Fruit fly (Drosophila melanogaster): ENCODE measurements around the gene CG31370.
A peak's percentile ranks its signal among the peaks of the same experiment; 100 is the strongest.

The CG31370 gene

dm6 chr3R:25313771-25314170 lies 11.5 kb downstream of the CG31370 start, which contains the start of gene CG31087:
Gene CG31087 (minus strand): TSS chr3R:25313833.
- TF ChIP-seq lab (GFP tag; optimal IDR thresholded peaks at IDR 0.05) (peak; percentile 50), Scr (GFP tag; IDR thresholded peaks at IDR 0.05; ENCODE audit: partially characterized antibody) (no peak), grau (tag; optimal IDR thresholded peaks at IDR 0.05) (no peak), chinmo (GFP tag; IDR thresholded peaks at IDR 0.05; ENCODE audit: partially characterized antibody) (0 out of 4 replicates have a peak, but pooled peaks have one; percentile 57), exex (tag; optimal IDR thresholded peaks at IDR 0.05) (peak; percentile 56), Opbp (GFP tag; IDR thresholded peaks at IDR 0.05; ENCODE audit: partially characterized antibody) (no peak), Deaf1 (tag; optimal IDR thresholded peaks at IDR 0.05) (peak; percentile 51), grn (GFP tag; optimal IDR thresholded peaks at IDR 0.05) (peak; percentile 12), crc (GFP tag; optimal IDR thresholded peaks at IDR 0.05) (no peak), sug (tag; optimal IDR thresholded peaks at IDR 0.05) (peak; percentile 15), Hmx (GFP tag; optimal IDR thresholded peaks at IDR 0.05) (no peak), sens (GFP tag) (peak; percentile 67), CG12769 (tag; optimal IDR thresholded peaks at IDR 0.05) (peak; percentile 40), sd (tag; optimal IDR thresholded peaks at IDR 0.05) (peak; percentile 2)

DNA sequence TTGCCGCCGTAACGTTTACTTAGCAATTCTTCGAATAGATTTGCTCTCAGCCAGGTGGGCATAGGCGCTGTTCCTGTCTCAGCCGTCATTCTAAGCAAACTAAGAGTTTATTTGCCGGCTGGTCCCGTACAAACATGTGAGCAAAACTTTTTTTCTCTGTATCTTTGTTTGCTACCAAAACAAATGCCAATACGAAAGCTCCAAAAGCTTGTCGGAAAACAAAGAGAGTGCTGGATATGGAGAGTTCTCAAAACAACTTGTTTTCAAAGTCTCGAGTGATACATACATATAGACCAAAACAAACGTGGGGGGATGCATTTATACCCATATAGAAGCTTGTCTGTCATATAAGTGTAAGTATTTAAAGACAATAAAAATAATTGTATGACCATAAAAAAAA lies 13.8 kb downstream of the CG31370 start, which contains the start of gene CG10559:
Gene CG10559, minus strand, starts transcription at position 101 of the 400 bp plus-strand sequence.
- TF ChIP-seq CG3163 (GFP tag; optimal IDR thresholded peaks at IDR 0.05) (peak; percentile 44), sens (GFP tag) (peak; percentile 18), lov (optimal IDR thresholded peaks at IDR 0.05) (no peak), lov (GFP tag; IDR thresholded peaks at IDR 0.05) (no peak), chinmo (GFP tag; IDR thresholded peaks at IDR 0.05; ENCODE audit: partially characterized antibody) (0 out of 4 replicates have a peak, but pooled peaks have one; percentile 24), CG18476 (GFP tag; optimal IDR thresholded peaks at IDR 0.05) (no peak), Trl (optimal IDR thresholded peaks at IDR 0.05) (peak in 1 of 2 experiments; percentile 18), Trl (GFP tag; optimal IDR thresholded peaks at IDR 0.05) (no peak), PHDP (tag; optimal IDR thresholded peaks at IDR 0.05) (peak; percentile 1), Med (GFP tag) (peak; percentile 42), CG8290 (GFP tag; optimal IDR thresholded peaks at IDR 0.05) (no peak), CG8290 (tag; optimal IDR thresholded peaks at IDR 0.05) (peak in 1 of 2 experiments; percentile 13)

dm6 chr3R:25318011-25318410 lies 15.7 kb downstream of the CG31370 start, which contains the start of gene CG10553:
Gene CG10553 (minus strand): TSS chr3R:25318111.
- TF ChIP-seq CG34422 (GFP tag; IDR thresholded peaks at IDR 0.05) (no peak), CG12744 (GFP tag; optimal IDR thresholded peaks at IDR 0.05) (no peak), amos (GFP tag; IDR thresholded peaks at IDR 0.05; ENCODE audit: partially characterized antibody) (no peak), CG3995 (GFP tag; optimal IDR thresholded peaks at IDR 0.05) (no peak), Xbp1 (GFP tag; optimal IDR thresholded peaks at IDR 0.05) (no peak), gsb-n (tag; optimal IDR thresholded peaks at IDR 0.05) (no peak), bcd (GFP tag; optimal IDR thresholded peaks at IDR 0.05) (no peak), CG12236 (GFP tag; optimal IDR thresholded peaks at IDR 0.05) (no peak), zen2 (GFP tag; IDR thresholded peaks at IDR 0.05; ENCODE audit: partially characterized antibody) (no peak), ERR (GFP tag; optimal IDR thresholded peaks at IDR 0.05) (no peak), HLH3B (GFP tag; IDR thresholded peaks at IDR 0.05) (no peak), CG11398 (GFP tag; optimal IDR thresholded peaks at IDR 0.05) (no peak), gem (tag; optimal IDR thresholded peaks at IDR 0.05) (no peak), crp (GFP tag; optimal IDR thresholded peaks at IDR 0.05) (no peak), Bgb (GFP tag; IDR thresholded peaks at IDR 0.05; ENCODE audit: partially characterized antibody) (no peak), Ssrp (tag; optimal IDR thresholded peaks at IDR 0.05) (no peak), CG3407 (GFP tag; optimal IDR thresholded peaks at IDR 0.05) (no peak), ham (GFP tag; IDR thresholded peaks at IDR 0.05) (no peak), prd (optimal IDR thresholded peaks at IDR 0.05) (no peak), prd (GFP tag; IDR thresholded peaks at IDR 0.05) (no peak)

Measured in whole organism, embryonic.